Worm (Caenorhabditis elegans): ENCODE results near the gene C05G5.5.

ce11 chrX:14715459-14715858 is 45.5 kb downstream of the C05G5.5 start:
- TF ChIP-seq mab-5 (tag; optimal IDR thresholded peaks at IDR 0.05) (no peak), nhr-77 (tag; optimal IDR thresholded peaks at IDR 0.05) (no peak), nhr-25 (tag; optimal IDR thresholded peaks at IDR 0.05) (no peak), ceh-16 (tag; optimal IDR thresholded peaks at IDR 0.05) (no peak), nhr-6 (tag; optimal IDR thresholded peaks at IDR 0.05) (no peak), unc-39 (tag; optimal IDR thresholded peaks at IDR 0.05) (no peak), snpc-4 (tag; optimal IDR thresholded peaks at IDR 0.05) (peak; percentile 5), nhr-237 (tag; optimal IDR thresholded peaks at IDR 0.05) (no peak), mdl-1 (tag; optimal IDR thresholded peaks at IDR 0.05) (no peak)
